Fruit fly (Drosophila melanogaster) ovary, adult (tissue): Measurements from ENCODE around the gene CG5928.
A peak's percentile ranks its signal among the peaks of the same experiment; 100 is the strongest.

Experiments
- CG17801 ChIP-seq: fragments of 200-800 bp; optimal IDR thresholded peaks from 2 replicates; lab custom pipeline; 2019; ENCODE audit warnings: missing biosample characterization, mild to moderate bottlenecking, missing genetic modification characterization, moderate library complexity; ENCODE audit not compliant: partially characterized antibody

CG5928 gene

dm6 chrX:6067281-6068008 lies at the start of gene CG5928:
Gene CG5928, plus strand, starts transcription at chrX:6067958.
- TF ChIP-seq CG17801 (GFP tag; lab: Kevin White, UChicago) = no peak

dm6 chrX:6020254-6020653 lies 47.5 kb upstream of the CG5928 start:
- no peak for TF ChIP-seq CG17801 (GFP tag; lab: Kevin White, UChicago)

dm6 chrX:6021414-6021813 lies 46.3 kb upstream of the CG5928 start:
- no peak for TF ChIP-seq CG17801 (GFP tag; lab: Kevin White, UChicago)

- no peak for TF ChIP-seq CG17801 (GFP tag; lab: Kevin White, UChicago)
These were observed 45.7 kb upstream of the CG5928 start for dm6 chrX:6022090-6022489.

- TF ChIP-seq CG17801 (GFP tag; lab: Kevin White, UChicago) = no peak
These were observed 43.1 kb upstream of the CG5928 start for dm6 chrX:6024638-6025037.

- no peak for TF ChIP-seq CG17801 (GFP tag; lab: Kevin White, UChicago)
These were observed 39.9 kb upstream of the CG5928 start for dm6 chrX:6027846-6028245.

- TF ChIP-seq CG17801 (GFP tag; lab: Kevin White, UChicago) = no peak
These were observed 38.7 kb upstream of the CG5928 start for dm6 chrX:6029015-6029414.

- TF ChIP-seq CG17801 (GFP tag; lab: Kevin White, UChicago) = no peak
These were observed 37.7 kb upstream of the CG5928 start for dm6 chrX:6030010-6030409.

- no peak for TF ChIP-seq CG17801 (GFP tag; lab: Kevin White, UChicago)
These were observed 37.2 kb upstream of the CG5928 start for dm6 chrX:6030593-6030992.

dm6 chrX:6031692-6032091 lies 36.1 kb upstream of the CG5928 start:
- TF ChIP-seq CG17801 (GFP tag; lab: Kevin White, UChicago) = no peak

- TF ChIP-seq CG17801 (GFP tag; lab: Kevin White, UChicago) = no peak
These were observed 34.9 kb upstream of the CG5928 start for dm6 chrX:6032826-6033225.

dm6 chrX:6034741-6035140 lies 33.0 kb upstream of the CG5928 start:
- TF ChIP-seq CG17801 (GFP tag; lab: Kevin White, UChicago) = no peak

dm6 chrX:6035359-6035758 lies 32.4 kb upstream of the CG5928 start:
- no peak for TF ChIP-seq CG17801 (GFP tag; lab: Kevin White, UChicago)

- TF ChIP-seq CG17801 (GFP tag; lab: Kevin White, UChicago) = peak; percentile 24
These were observed 30.4 kb upstream of the CG5928 start, which contains the start of the genes rux and MCTS1 for dm6 chrX:6037180-6037946. Gene rux, minus strand, starts transcription at chrX:6037800. Gene MCTS1, plus strand, starts transcription at chrX:6037892.

dm6 chrX:6039431-6040016 lies 28.2 kb upstream of the CG5928 start, which contains the start of gene CG5937:
Gene CG5937, plus strand, starts transcription at chrX:6040005.
- no peak for TF ChIP-seq CG17801 (GFP tag; lab: Kevin White, UChicago)
